Fruit fly (Drosophila melanogaster) whole organism, prepupa: Measurements from ENCODE around the gene CG7692.

Source experiments
- Blimp-1 ChIP-seq: fragments of 200-800 bp; sonication (Bioruptor generic); optimal IDR thresholded peaks from 3 replicates; lab custom pipeline; 2017; ENCODE audit warnings: missing biosample characterization, missing genetic modification characterization, mild to moderate bottlenecking, moderate library complexity, missing genetic modification reagents
- CG10631 ChIP-seq: fragments of 200-800 bp; sonication (Bioruptor generic); optimal IDR thresholded peaks from 2 replicates; lab custom pipeline; 2016; ENCODE audit warnings: missing biosample characterization, missing genetic modification characterization
- CG10669 ChIP-seq: fragments of 200-800 bp; sonication (Bioruptor generic); optimal IDR thresholded peaks from 3 replicates; lab custom pipeline; 2018; ENCODE audit warnings: missing biosample characterization, mild to moderate bottlenecking, missing genetic modification characterization, moderate library complexity
- CG11294 ChIP-seq: fragments of 200-800 bp; sonication (Bioruptor generic); IDR thresholded peaks from 2 replicates; pipeline ENCODE4 v1.3.6; 2022; ENCODE audit warnings: missing biosample characterization, missing genetic modification characterization
- CG11902 ChIP-seq: fragments of 200-800 bp; sonication (Bioruptor generic); optimal IDR thresholded peaks from 3 replicates; lab custom pipeline; 2016; ENCODE audit warnings: missing biosample characterization, missing genetic modification characterization
- CG1621 ChIP-seq: fragments of 200-800 bp; sonication (Bioruptor generic); optimal IDR thresholded peaks from 3 replicates; lab custom pipeline; 2018; ENCODE audit warnings: missing biosample characterization, mild to moderate bottlenecking, missing genetic modification characterization
- CG16779 ChIP-seq: fragments of 200-800 bp; sonication (Bioruptor generic); optimal IDR thresholded peaks from 3 replicates; lab custom pipeline; 2017; ENCODE audit warnings: missing biosample characterization, mild to moderate bottlenecking, missing genetic modification characterization
- CG34406 ChIP-seq: fragments of 200-800 bp; sonication (Bioruptor generic); optimal IDR thresholded peaks from 3 replicates; lab custom pipeline; 2016; ENCODE audit warnings: missing biosample characterization, missing genetic modification characterization
- CG3919 ChIP-seq: fragments of 200-800 bp; sonication (Bioruptor generic); optimal IDR thresholded peaks from 3 replicates; lab custom pipeline; 2016; ENCODE audit warnings: missing biosample characterization, missing genetic modification characterization
- CG4318 ChIP-seq: fragments of 200-800 bp; sonication (Bioruptor generic); optimal IDR thresholded peaks from 3 replicates; lab custom pipeline; 2017; ENCODE audit warnings: missing biosample characterization, mild to moderate bottlenecking, missing genetic modification characterization
- CG6276 ChIP-seq: fragments of 200-800 bp; sonication (Bioruptor generic); optimal IDR thresholded peaks from 2 replicates; lab custom pipeline; 2017; ENCODE audit warnings: missing biosample characterization, mild to moderate bottlenecking, missing genetic modification characterization
- CG6792 ChIP-seq: fragments of 200-800 bp; sonication (Bioruptor generic); optimal IDR thresholded peaks from 3 replicates; lab custom pipeline; 2016; ENCODE audit warnings: missing biosample characterization, missing genetic modification characterization
- CG6808 ChIP-seq: fragments of 200-800 bp; sonication (Bioruptor generic); optimal IDR thresholded peaks from 3 replicates; lab custom pipeline; 2017; ENCODE audit warnings: missing biosample characterization, missing genetic modification characterization, mild to moderate bottlenecking, moderate library complexity, missing genetic modification reagents
- CG7368 ChIP-seq: fragments of 200-800 bp; sonication (Bioruptor generic); optimal IDR thresholded peaks from 3 replicates; lab custom pipeline; 2016; ENCODE audit warnings: missing biosample characterization, missing genetic modification characterization
- CG8632 ChIP-seq: fragments of 200-800 bp; sonication (Bioruptor generic); optimal IDR thresholded peaks from 3 replicates; lab custom pipeline; 2016; ENCODE audit warnings: missing biosample characterization, missing genetic modification characterization
- CG9139 ChIP-seq: fragments of 200-800 bp; sonication (Bioruptor generic); optimal IDR thresholded peaks from 3 replicates; lab custom pipeline; 2017; ENCODE audit warnings: missing biosample characterization, mild to moderate bottlenecking, missing genetic modification characterization
- Eip75B ChIP-seq: fragments of 200-800 bp; sonication (Bioruptor generic); optimal IDR thresholded peaks from 3 replicates; lab custom pipeline; 2016; ENCODE audit warnings: missing biosample characterization, missing genetic modification characterization
- Eip78C ChIP-seq: fragments of 200-800 bp; sonication (Bioruptor generic); peaks from one replicate; lab custom pipeline; 2016; ENCODE audit warnings: missing biosample characterization, missing genetic modification characterization
- Ets21C ChIP-seq: fragments of 200-800 bp; sonication (Bioruptor generic); optimal IDR thresholded peaks from 3 replicates; lab custom pipeline; 2016; ENCODE audit warnings: missing biosample characterization, missing genetic modification characterization
- Ets96B ChIP-seq: fragments of 200-800 bp; optimal IDR thresholded peaks from 2 replicates; lab custom pipeline; 2019; ENCODE audit warnings: missing biosample characterization, mild to moderate bottlenecking, missing genetic modification characterization, moderate library complexity
- Hr39 ChIP-seq: fragments of 200-800 bp; sonication (Bioruptor generic); optimal IDR thresholded peaks from 2 replicates; lab custom pipeline; 2016; ENCODE audit warnings: missing biosample characterization, missing genetic modification characterization
- Hr4 ChIP-seq: fragments of 200-800 bp; sonication (Bioruptor generic); optimal IDR thresholded peaks from 3 replicates; lab custom pipeline; 2016; ENCODE audit warnings: missing biosample characterization, missing genetic modification characterization
- Lpt ChIP-seq: fragments of 200-800 bp; sonication (Bioruptor generic); optimal IDR thresholded peaks from 3 replicates; lab custom pipeline; 2016; ENCODE audit warnings: missing biosample characterization, missing genetic modification characterization
- Met ChIP-seq: fragments of 200-800 bp; sonication (Bioruptor generic); optimal IDR thresholded peaks from 3 replicates; lab custom pipeline; 2016; ENCODE audit warnings: missing biosample characterization, missing genetic modification characterization
- OdsH ChIP-seq: fragments of 200-800 bp; sonication (Bioruptor generic); optimal IDR thresholded peaks from 3 replicates; lab custom pipeline; 2016; ENCODE audit warnings: missing biosample characterization, missing genetic modification characterization
- Smox ChIP-seq: fragments of 200-800 bp; sonication (Bioruptor generic); optimal IDR thresholded peaks from 3 replicates; lab custom pipeline; 2016; ENCODE audit warnings: missing biosample characterization, missing genetic modification characterization
- Sox14 ChIP-seq: fragments of 200-800 bp; sonication (Bioruptor generic); optimal IDR thresholded peaks from 3 replicates; lab custom pipeline; 2016; ENCODE audit warnings: missing biosample characterization, missing genetic modification characterization
- Sox15 ChIP-seq: fragments of 200-800 bp; sonication (Bioruptor generic); optimal IDR thresholded peaks from 3 replicates; lab custom pipeline; 2016; ENCODE audit warnings: missing biosample characterization, missing genetic modification characterization
- cyc ChIP-seq: fragments of 200-800 bp; sonication (Bioruptor generic); optimal IDR thresholded peaks from 3 replicates; lab custom pipeline; 2016; ENCODE audit warnings: missing biosample characterization, missing genetic modification characterization
- dsx ChIP-seq: fragments of 200-800 bp; optimal IDR thresholded peaks from 3 replicates; lab custom pipeline; 2019; ENCODE audit warnings: missing biosample characterization, mild to moderate bottlenecking, missing genetic modification characterization, moderate library complexity; ENCODE audit not compliant: poor library complexity, severe bottlenecking
- eg ChIP-seq: fragments of 200-800 bp; sonication (Bioruptor generic); IDR thresholded peaks from 3 replicates; pipeline ENCODE4 v1.3.6; 2022; ENCODE audit warnings: missing biosample characterization, missing genetic modification characterization
- fd59A ChIP-seq: fragments of 200-800 bp; sonication (Bioruptor generic); optimal IDR thresholded peaks from 2 replicates; lab custom pipeline; 2017; ENCODE audit warnings: missing biosample characterization, mild to moderate bottlenecking, missing genetic modification characterization, missing genetic modification reagents
- fd85E ChIP-seq: fragments of 200-800 bp; sonication (Bioruptor generic); optimal IDR thresholded peaks from 3 replicates; lab custom pipeline; 2016; ENCODE audit warnings: missing biosample characterization, missing genetic modification characterization
- lz ChIP-seq: fragments of 200-800 bp; sonication (Bioruptor generic); optimal IDR thresholded peaks from 3 replicates; lab custom pipeline; 2016; ENCODE audit warnings: missing biosample characterization, missing genetic modification characterization
- pdm3 ChIP-seq: fragments of 200-800 bp; sonication (Bioruptor generic); optimal IDR thresholded peaks from 3 replicates; lab custom pipeline; 2016; ENCODE audit warnings: missing biosample characterization, missing genetic modification characterization
- salr ChIP-seq, 2 experiments: fragments of 200-800 bp; sonication (Bioruptor generic); optimal IDR thresholded peaks; 3 replicates each; lab custom pipeline; 2016 to 2018; ENCODE audit warnings: missing biosample characterization in 2 of 2, missing genetic modification characterization in 2 of 2, mild to moderate bottlenecking in 1 of 2
- spab ChIP-seq: fragments of 200-800 bp; sonication (Bioruptor generic); optimal IDR thresholded peaks from 2 replicates; lab custom pipeline; 2017; ENCODE audit warnings: missing biosample characterization, mild to moderate bottlenecking, missing genetic modification characterization, missing genetic modification reagents
- svp ChIP-seq: fragments of 200-800 bp; sonication (Bioruptor generic); peaks from one replicate; lab custom pipeline; 2016; ENCODE audit warnings: missing biosample characterization, missing genetic modification characterization
- topi ChIP-seq: fragments of 200-800 bp; sonication (Bioruptor generic); optimal IDR thresholded peaks from 3 replicates; lab custom pipeline; 2016; ENCODE audit warnings: missing biosample characterization, missing genetic modification characterization
- vri ChIP-seq: fragments of 200-800 bp; sonication (Bioruptor generic); optimal IDR thresholded peaks from 3 replicates; lab custom pipeline; 2016; ENCODE audit warnings: missing biosample characterization, mild to moderate bottlenecking, missing genetic modification characterization

CG7692 gene

DNA sequence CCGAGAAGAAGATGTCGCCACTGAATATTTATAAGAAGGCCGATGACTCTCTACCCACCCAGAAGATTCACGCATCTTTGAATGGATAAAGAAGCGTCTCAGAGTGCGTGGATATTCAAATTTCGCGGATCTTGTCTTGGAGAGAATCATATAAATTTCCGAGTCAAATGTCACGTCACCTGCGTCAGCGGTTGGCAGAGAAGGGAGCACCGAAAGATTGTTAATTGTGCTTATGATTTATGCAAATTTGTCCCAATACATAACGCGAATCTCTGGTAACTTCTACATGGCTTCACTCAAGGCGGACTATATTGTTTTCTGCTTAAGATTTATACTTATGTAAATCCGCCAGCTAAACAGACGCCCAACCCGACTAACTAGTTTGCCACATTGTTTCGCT lies 39.5 kb downstream of the CG7692 start:
- TF ChIP-seq Ets96B: no peak
- no peak for TF ChIP-seq lz (GFP tag; lab: Kevin White, UChicago)
- TF ChIP-seq vri: no peak
- no peak for TF ChIP-seq pdm3
- TF ChIP-seq Hr39: no peak
- TF ChIP-seq Lpt (GFP tag; lab: Kevin White, UChicago): no peak
- no peak for TF ChIP-seq topi
- TF ChIP-seq Hr4 (GFP tag; lab: Kevin White, UChicago): no peak
- TF ChIP-seq CG4318: no peak
- no peak for TF ChIP-seq Met
- TF ChIP-seq svp (GFP tag; lab: Kevin White, UChicago): no peak
- TF ChIP-seq spab (GFP tag; lab: Kevin White, UChicago): no peak
- no peak for TF ChIP-seq CG10631 (GFP tag; lab: Kevin White, UChicago)
- TF ChIP-seq Sox15: no peak
- TF ChIP-seq CG1621 (tag; lab: Kevin White, UChicago): no peak

DNA sequence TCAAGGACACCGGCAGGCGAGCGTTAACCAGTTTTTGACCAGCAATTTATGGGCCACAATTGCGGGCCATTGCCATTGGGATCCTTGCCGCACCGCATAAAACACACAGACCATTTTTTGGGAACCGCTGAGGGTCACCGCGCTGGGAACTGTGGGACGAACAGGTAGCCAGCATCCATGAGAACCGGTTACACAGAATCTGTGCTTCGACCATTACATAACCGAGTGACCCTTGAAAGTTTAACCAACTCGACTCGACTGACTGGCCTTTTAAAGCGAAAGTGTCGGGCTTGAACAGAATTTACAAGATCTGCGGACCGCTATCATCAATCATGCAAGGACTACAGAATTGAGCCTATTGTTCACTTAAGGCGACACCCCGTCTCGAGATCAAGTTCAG lies 40.8 kb downstream of the CG7692 start:
- TF ChIP-seq Eip78C (GFP tag; lab: Kevin White, UChicago) (peak; percentile 23), lz (GFP tag; lab: Kevin White, UChicago) (no peak), Hr39 (no peak), CG4318 (no peak), dsx (GFP tag; lab: Kevin White, UChicago) (no peak), vri (peak; percentile 87), CG34406 (GFP tag; lab: Kevin White, UChicago) (no peak), fd85E (GFP tag; lab: Kevin White, UChicago) (no peak), CG10669 (GFP tag; lab: Kevin White, UChicago) (no peak), Met (no peak), CG6792 (GFP tag; lab: Kevin White, UChicago) (no peak), eg (GFP tag; lab: Robert Waterston, UW) (no peak), CG3919 (GFP tag; lab: Kevin White, UChicago) (no peak), Smox (no peak), Blimp-1 (GFP tag; lab: Kevin White, UChicago) (peak; percentile 70), CG16779 (tag; lab: Kevin White, UChicago) (no peak), CG8632 (no peak), topi (no peak), svp (GFP tag; lab: Kevin White, UChicago) (peak; percentile 27), CG7368 (GFP tag; lab: Kevin White, UChicago) (no peak), Ets21C (GFP tag; lab: Kevin White, UChicago) (no peak), CG11294 (no peak), fd59A (GFP tag; lab: Kevin White, UChicago) (no peak), CG11902 (GFP tag; lab: Kevin White, UChicago) (no peak)

DNA sequence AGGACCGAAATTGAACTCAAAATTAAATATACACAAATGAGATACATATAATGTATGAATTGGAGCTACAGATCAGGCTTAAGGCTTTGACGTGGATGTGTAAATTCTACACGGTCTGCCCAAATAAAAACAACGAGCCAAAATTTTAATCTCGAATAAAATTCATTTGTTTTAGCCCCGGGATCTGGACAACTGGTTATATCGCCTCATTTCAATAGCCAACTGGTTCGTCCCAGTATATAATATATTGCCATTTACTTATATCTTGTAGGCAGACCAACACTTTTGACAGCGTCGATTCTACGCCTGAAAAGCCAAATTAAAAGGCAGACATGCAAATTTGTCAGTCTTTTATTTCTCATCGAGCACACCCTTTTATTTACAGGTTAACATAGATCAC lies 41.5 kb downstream of the CG7692 start:
- TF ChIP-seq Eip75B (GFP tag; lab: Kevin White, UChicago): no peak
- TF ChIP-seq Eip78C (GFP tag; lab: Kevin White, UChicago): peak; percentile 6
- no peak for TF ChIP-seq eg (GFP tag; lab: Robert Waterston, UW)
- TF ChIP-seq, all 60 proteins: peak for 1

DNA sequence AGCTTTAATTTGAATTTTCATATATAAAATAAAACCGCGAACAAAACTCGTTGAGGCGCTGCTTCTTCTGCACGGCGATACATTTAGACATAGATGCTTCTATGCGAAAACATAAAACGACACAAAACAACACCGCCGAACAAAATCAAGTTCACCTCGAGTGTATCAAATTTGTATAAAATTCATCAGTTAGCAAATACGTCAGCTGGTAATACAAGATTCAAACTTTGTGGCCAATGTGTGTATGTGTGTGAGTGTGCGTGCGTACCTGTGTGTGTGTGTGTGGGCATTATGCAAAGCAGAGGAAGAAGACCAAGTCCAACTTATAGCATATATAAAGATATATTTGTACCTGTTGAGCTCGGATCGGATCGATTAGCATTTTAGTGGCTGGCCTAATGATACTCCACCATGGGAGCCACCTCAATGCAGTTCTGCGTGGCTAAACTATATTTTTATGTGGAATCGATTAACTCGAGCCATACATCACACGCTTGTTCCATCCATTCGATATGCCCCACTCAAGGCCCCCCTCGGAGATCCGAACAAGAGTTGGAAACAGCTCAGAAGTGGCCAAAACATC lies 42.9 kb downstream of the CG7692 start:
- TF ChIP-seq CG9139 (GFP tag; lab: Kevin White, UChicago): no peak
- no peak for TF ChIP-seq lz (GFP tag; lab: Kevin White, UChicago)
- TF ChIP-seq Met: no peak
- TF ChIP-seq dsx (GFP tag; lab: Kevin White, UChicago): no peak
- no peak for TF ChIP-seq CG34406 (GFP tag; lab: Kevin White, UChicago)
- TF ChIP-seq Sox14: no peak
- TF ChIP-seq Eip75B (GFP tag; lab: Kevin White, UChicago): no peak
- TF ChIP-seq CG6276 (GFP tag; lab: Kevin White, UChicago): no peak
- no peak for TF ChIP-seq OdsH (GFP tag; lab: Kevin White, UChicago)
- no peak for TF ChIP-seq salr (GFP tag; optimal IDR thresholded peaks at IDR 0.05; lab: Kevin White, UChicago)
- TF ChIP-seq CG10669 (GFP tag; lab: Kevin White, UChicago): no peak
- no peak for TF ChIP-seq CG11294
- TF ChIP-seq CG3919 (GFP tag; lab: Kevin White, UChicago): no peak
- no peak for TF ChIP-seq Sox15
- TF ChIP-seq CG6808 (GFP tag; lab: Kevin White, UChicago): no peak
- no peak for TF ChIP-seq cyc (GFP tag; lab: Kevin White, UChicago)
- TF ChIP-seq fd85E (GFP tag; lab: Kevin White, UChicago): no peak
- no peak for TF ChIP-seq Ets21C (GFP tag; lab: Kevin White, UChicago)
- no peak for TF ChIP-seq eg (GFP tag; lab: Robert Waterston, UW)
- no peak for TF ChIP-seq pdm3
